Worm (Caenorhabditis elegans) whole organism, L1 larva: ENCODE results near the gene samp-1.

Source experiments
- C04F5.9 ChIP-seq: sonication (generic microtip); optimal IDR thresholded peaks from 2 replicates; lab custom pipeline; 2016; ENCODE audit warnings: missing genetic modification characterization, missing compliant biosample characterization
- C16A3.4 ChIP-seq: fragments of 150-350 bp; optimal IDR thresholded peaks from 2 replicates; lab custom pipeline; 2014; ENCODE audit warnings: missing biosample characterization, missing genetic modification characterization
- F16B12.6 ChIP-seq: fragments of 150-350 bp; optimal IDR thresholded peaks from 2 replicates; lab custom pipeline; 2014; ENCODE audit warnings: missing biosample characterization, missing genetic modification characterization
- aha-1 ChIP-seq: fragments of 150-350 bp; optimal IDR thresholded peaks from 2 replicates; lab custom pipeline; 2014; ENCODE audit warnings: missing biosample characterization, missing genetic modification characterization
- alr-1 ChIP-seq: fragments of 200-800 bp; sonication (Bioruptor generic); optimal IDR thresholded peaks from 2 replicates; lab custom pipeline; 2018; ENCODE audit warnings: borderline replicate concordance, mild to moderate bottlenecking, missing genetic modification characterization, missing compliant biosample characterization
- blmp-1 ChIP-seq: fragments of 150-350 bp; optimal IDR thresholded peaks from 2 replicates; lab custom pipeline; 2014; ENCODE audit warnings: missing biosample characterization, missing genetic modification characterization
- ceh-63 ChIP-seq: fragments of 200-800 bp; sonication (Bioruptor generic); optimal IDR thresholded peaks from 2 replicates; lab custom pipeline; 2018; ENCODE audit warnings: mild to moderate bottlenecking, missing genetic modification characterization, missing compliant biosample characterization
- ceh-8 ChIP-seq: fragments of 200-800 bp; sonication (Bioruptor generic); optimal IDR thresholded peaks from 2 replicates; lab custom pipeline; 2018; ENCODE audit warnings: mild to moderate bottlenecking, missing genetic modification characterization, moderate library complexity, missing compliant biosample characterization
- ceh-88 ChIP-seq: fragments of 200-800 bp; sonication (Bioruptor generic); IDR thresholded peaks from 2 replicates; pipeline ENCODE4 v1.3.6; 2022; ENCODE audit warnings: missing genetic modification characterization, missing compliant biosample characterization
- ceh-90 ChIP-seq: sonication (generic microtip); optimal IDR thresholded peaks from 2 replicates; lab custom pipeline; 2016; ENCODE audit warnings: missing genetic modification characterization, missing compliant biosample characterization
- ces-1 ChIP-seq: fragments of 150-350 bp; optimal IDR thresholded peaks from 2 replicates; lab custom pipeline; 2014; ENCODE audit warnings: missing biosample characterization, missing genetic modification reagents, missing genetic modification characterization
- dpl-1 ChIP-seq, 3 experiments: fragments of 150-350 bp in 2 of 3; sonication (generic microtip) in 1 of 3; optimal IDR thresholded peaks; 2 replicates each; lab custom pipeline; 2014 to 2017; ENCODE audit warnings: missing biosample characterization in 3 of 3, missing genetic modification characterization in 3 of 3, missing genetic modification reagents in 3 of 3
- dsc-1 ChIP-seq: sonication (generic microtip); optimal IDR thresholded peaks from 2 replicates; lab custom pipeline; 2016; ENCODE audit warnings: mild to moderate bottlenecking, missing genetic modification characterization, missing compliant biosample characterization
- efl-1 ChIP-seq, 4 experiments: fragments of 150-350 bp; optimal IDR thresholded peaks in 3 of 4; peaks in 1 of 4; 1 replicate in 1 of 4; 2 replicates in 3 of 4; lab custom pipeline; 2014; ENCODE audit warnings: missing biosample characterization in 2 of 4, missing genetic modification characterization in 2 of 4, missing genetic modification reagents in 2 of 4
- egl-13 ChIP-seq: sonication (generic microtip); optimal IDR thresholded peaks from 2 replicates; lab custom pipeline; 2016; ENCODE audit warnings: missing genotype, missing genetic modification reagents, missing genetic modification characterization, missing compliant biosample characterization
- egl-27 ChIP-seq, 2 experiments: fragments of 150-350 bp in 1 of 2; sonication (generic microtip); optimal IDR thresholded peaks; 3 replicates each; lab custom pipeline; 2017 to 2018; ENCODE audit warnings: missing biosample characterization in 2 of 2, missing genetic modification characterization in 2 of 2, missing genetic modification reagents in 2 of 2
- elt-3 ChIP-seq, 6 experiments: fragments of 150-350 bp in 1 of 6; sonication (generic microtip); optimal IDR thresholded peaks; 2 replicates each; lab custom pipeline; 2017 to 2018; ENCODE audit warnings: missing biosample characterization in 6 of 6, missing genetic modification characterization in 6 of 6, inconsistent platforms in 1 of 6
- fkh-10 ChIP-seq: sonication (generic microtip); optimal IDR thresholded peaks from 2 replicates; lab custom pipeline; 2017; ENCODE audit warnings: missing biosample characterization, missing genetic modification reagents, missing genetic modification characterization
- fkh-4 ChIP-seq: sonication (generic microtip); optimal IDR thresholded peaks from 2 replicates; lab custom pipeline; 2016; ENCODE audit warnings: missing compliant biosample characterization, missing genetic modification characterization, borderline replicate concordance
- fkh-8 ChIP-seq: sonication (generic microtip); optimal IDR thresholded peaks from 2 replicates; lab custom pipeline; 2016; ENCODE audit warnings: mild to moderate bottlenecking, missing genetic modification characterization, missing compliant biosample characterization
- hlh-4 ChIP-seq: sonication (generic microtip); optimal IDR thresholded peaks from 2 replicates; lab custom pipeline; 2016; ENCODE audit warnings: mild to moderate bottlenecking, missing genetic modification characterization, missing compliant biosample characterization
- irx-1 ChIP-seq: sonication (generic microtip); optimal IDR thresholded peaks from 2 replicates; lab custom pipeline; 2016; ENCODE audit warnings: missing genetic modification characterization, missing compliant biosample characterization
- jun-1 ChIP-seq: fragments of 150-350 bp; optimal IDR thresholded peaks from 2 replicates; lab custom pipeline; 2014; ENCODE audit warnings: missing biosample characterization, missing genetic modification reagents, missing genetic modification characterization
- lin-13 ChIP-seq: fragments of 150-350 bp; optimal IDR thresholded peaks from 2 replicates; lab custom pipeline; 2014; ENCODE audit warnings: missing biosample characterization, missing genetic modification reagents, missing genetic modification characterization
- lin-14 ChIP-seq: fragments of 200-800 bp; sonication (Bioruptor generic); optimal IDR thresholded peaks from 2 replicates; lab custom pipeline; 2018; ENCODE audit warnings: mild to moderate bottlenecking, missing genetic modification characterization, moderate library complexity, missing compliant biosample characterization
- lin-15B ChIP-seq: fragments of 150-350 bp; sonication (generic microtip); optimal IDR thresholded peaks from 3 replicates; lab custom pipeline; 2014; ENCODE audit warnings: missing biosample characterization, missing genetic modification characterization
- lin-35 ChIP-seq, 2 experiments: fragments of 150-350 bp; optimal IDR thresholded peaks; 2 replicates each; lab custom pipeline; 2014; ENCODE audit warnings: missing biosample characterization in 2 of 2, missing genetic modification characterization in 2 of 2, missing genetic modification reagents in 2 of 2
- lir-3 ChIP-seq: sonication (generic microtip); optimal IDR thresholded peaks from 2 replicates; lab custom pipeline; 2016; ENCODE audit warnings: mild to moderate bottlenecking, missing genetic modification characterization, moderate library complexity, missing compliant biosample characterization; ENCODE audit not compliant: poor library complexity
- lsy-2 ChIP-seq, 2 experiments: fragments of 150-350 bp; optimal IDR thresholded peaks; 2 replicates each; lab custom pipeline; 2014; ENCODE audit warnings: missing biosample characterization in 2 of 2, missing genetic modification characterization in 2 of 2
- mdl-1 ChIP-seq, 2 experiments: fragments of 150-350 bp; optimal IDR thresholded peaks; 2 replicates each; lab custom pipeline; 2014 to 2017; ENCODE audit warnings: missing biosample characterization in 2 of 2, missing genetic modification characterization in 2 of 2, inconsistent platforms in 1 of 2
- mef-2 ChIP-seq: fragments of 150-350 bp; optimal IDR thresholded peaks from 2 replicates; lab custom pipeline; 2014; ENCODE audit warnings: missing biosample characterization, missing genetic modification characterization
- mep-1 ChIP-seq: fragments of 150-350 bp; optimal IDR thresholded peaks from 2 replicates; lab custom pipeline; 2014; ENCODE audit warnings: missing biosample characterization, missing genetic modification characterization
- nhr-11 ChIP-seq: fragments of 150-350 bp; optimal IDR thresholded peaks from 2 replicates; lab custom pipeline; 2014; ENCODE audit warnings: missing biosample characterization, missing genetic modification characterization
- nhr-19 ChIP-seq: fragments of 200-800 bp; sonication (Bioruptor generic); conservative IDR thresholded peaks from 2 replicates; pipeline ENCODE4 v1.3.6; 2022; ENCODE audit warnings: missing genetic modification characterization, missing compliant biosample characterization
- nhr-20 ChIP-seq: sonication (generic microtip); optimal IDR thresholded peaks from 2 replicates; lab custom pipeline; 2016; ENCODE audit warnings: mild to moderate bottlenecking, missing genetic modification characterization, missing compliant biosample characterization
- nhr-47 ChIP-seq: sonication (generic microtip); optimal IDR thresholded peaks from 2 replicates; lab custom pipeline; 2016; ENCODE audit warnings: mild to moderate bottlenecking, missing genetic modification characterization, moderate library complexity, missing compliant biosample characterization
- nhr-76 ChIP-seq: sonication (generic microtip); optimal IDR thresholded peaks from 2 replicates; lab custom pipeline; 2017; ENCODE audit warnings: missing biosample characterization, missing genetic modification characterization
- nhr-77 ChIP-seq: fragments of 150-350 bp; optimal IDR thresholded peaks from 2 replicates; lab custom pipeline; 2014; ENCODE audit warnings: missing biosample characterization, missing genetic modification characterization
- nhr-84 ChIP-seq: sonication (generic microtip); optimal IDR thresholded peaks from 2 replicates; lab custom pipeline; 2017; ENCODE audit warnings: missing biosample characterization, missing genetic modification characterization
- nhr-90 ChIP-seq: sonication (generic microtip); optimal IDR thresholded peaks from 2 replicates; lab custom pipeline; 2016; ENCODE audit warnings: mild to moderate bottlenecking, missing genetic modification characterization, missing compliant biosample characterization; ENCODE audit not compliant: poor library complexity
- pag-3 ChIP-seq: sonication (generic microtip); optimal IDR thresholded peaks from 2 replicates; lab custom pipeline; 2017; ENCODE audit warnings: missing genetic modification characterization, mild to moderate bottlenecking, missing compliant biosample characterization, antibody characterized with exemption, borderline replicate concordance; ENCODE audit not compliant: insufficient read depth
- pax-3 ChIP-seq: fragments of 200-800 bp; sonication (Bioruptor generic); optimal IDR thresholded peaks from 2 replicates; lab custom pipeline; 2018; ENCODE audit warnings: mild to moderate bottlenecking, missing genetic modification characterization, moderate library complexity, missing compliant biosample characterization
- pqm-1 ChIP-seq: sonication (generic microtip); optimal IDR thresholded peaks from 3 replicates; lab custom pipeline; 2017; ENCODE audit warnings: missing biosample characterization, missing genetic modification characterization
- skn-1 ChIP-seq: fragments of 150-350 bp; optimal IDR thresholded peaks from 2 replicates; lab custom pipeline; 2014; ENCODE audit warnings: missing biosample characterization, missing genetic modification characterization
- snpc-4 ChIP-seq: fragments of 150-350 bp; optimal IDR thresholded peaks from 2 replicates; lab custom pipeline; 2014; ENCODE audit warnings: missing biosample characterization, missing genetic modification characterization
- snu-23 ChIP-seq: sonication (generic microtip); optimal IDR thresholded peaks from 2 replicates; lab custom pipeline; 2016; ENCODE audit warnings: missing genetic modification characterization, missing compliant biosample characterization
- sox-4 ChIP-seq: sonication (generic microtip); optimal IDR thresholded peaks from 2 replicates; lab custom pipeline; 2016; ENCODE audit warnings: missing genetic modification characterization, missing compliant biosample characterization
- swsn-7 ChIP-seq: sonication (generic microtip); optimal IDR thresholded peaks from 2 replicates; lab custom pipeline; 2016; ENCODE audit warnings: missing genetic modification characterization, missing compliant biosample characterization
- tbx-2 ChIP-seq: sonication (generic microtip); optimal IDR thresholded peaks from 2 replicates; lab custom pipeline; 2016; ENCODE audit warnings: missing genetic modification characterization, missing compliant biosample characterization
- unc-30 ChIP-seq: sonication (generic microtip); optimal IDR thresholded peaks from 2 replicates; lab custom pipeline; 2017; ENCODE audit warnings: missing biosample characterization, missing genetic modification characterization
- vab-15 ChIP-seq: sonication (generic microtip); optimal IDR thresholded peaks from 2 replicates; lab custom pipeline; 2017; ENCODE audit warnings: missing genotype, mild to moderate bottlenecking, missing genetic modification characterization, missing compliant biosample characterization
- ztf-4 ChIP-seq: fragments of 150-350 bp; optimal IDR thresholded peaks from 2 replicates; lab custom pipeline; 2014; ENCODE audit warnings: missing biosample characterization, missing genetic modification characterization

Gene samp-1

DNA sequence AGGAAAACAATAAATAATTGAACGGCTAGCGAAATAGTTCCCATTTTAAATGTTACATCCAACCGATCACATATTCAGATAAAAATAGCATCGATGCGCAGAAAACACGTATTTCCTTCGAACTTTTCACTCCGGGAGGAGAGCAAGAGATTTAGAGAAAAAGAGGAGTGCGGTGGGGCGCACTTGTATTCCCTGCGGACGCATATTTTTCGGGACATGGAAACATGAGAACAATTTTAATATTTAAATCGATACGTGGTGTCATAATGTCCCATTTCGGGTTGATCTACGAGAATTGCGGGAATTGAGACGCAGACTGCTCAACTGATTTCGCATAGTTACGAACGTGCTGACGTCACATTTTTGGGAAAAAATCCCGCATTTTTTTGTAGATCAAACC lies 9.3 kb upstream of the samp-1 start, which contains the start of gene C47G2.4 (continued):
- peak; percentile 43 for TF ChIP-seq dsc-1 (tag; lab: Kevin White, UChicago)
- no peak for TF ChIP-seq ztf-4 (tag; lab: Kevin White, UChicago)
- no peak for TF ChIP-seq nhr-77 (tag; lab: Kevin White, UChicago)
- peak; percentile 64 for TF ChIP-seq nhr-90
- peak; percentile 11 for TF ChIP-seq egl-13 (tag; lab: Kevin White, UChicago)
- peak; percentile 55 for TF ChIP-seq tbx-2 (tag; lab: Kevin White, UChicago)
- no peak for TF ChIP-seq ceh-88 (GFP tag; lab: Robert Waterston, UW)
- no peak for TF ChIP-seq hlh-4 (tag; lab: Kevin White, UChicago)
- peak; percentile 77 to 78 for TF ChIP-seq lsy-2 (tag; optimal IDR thresholded peaks at IDR 0.05; lab: Kevin White, UChicago)
- no peak for TF ChIP-seq nhr-76 (tag; lab: Kevin White, UChicago)
- peak; percentile 64 to 77 (median 71) for TF ChIP-seq dpl-1 (GFP tag; optimal IDR thresholded peaks at IDR 0.05; lab: Kevin White, UChicago)
- no peak for TF ChIP-seq lin-13
- TF ChIP-seq sox-4 (tag; lab: Kevin White, UChicago) = no peak
- TF ChIP-seq pax-3 (tag; lab: Kevin White, UChicago) = no peak
- TF ChIP-seq snpc-4 = peak; percentile 24
- TF ChIP-seq mep-1 (tag; lab: Kevin White, UChicago) = peak; percentile 58
- TF ChIP-seq jun-1 (tag; lab: Kevin White, UChicago) = peak; percentile 4
- no peak for TF ChIP-seq nhr-11 (tag; lab: Kevin White, UChicago)
- peak; percentile 79 for TF ChIP-seq snu-23 (GFP tag; lab: Kevin White, UChicago)
- TF ChIP-seq ceh-63 = no peak
- no peak for TF ChIP-seq fkh-10
- peak; percentile 32 for TF ChIP-seq C04F5.9 (tag; lab: Kevin White, UChicago)
- peak; percentile 49 for TF ChIP-seq fkh-8 (tag; lab: Kevin White, UChicago)
- peak; percentile 70 for TF ChIP-seq lir-3 (tag; lab: Kevin White, UChicago)
- peak; percentile 78 for TF ChIP-seq nhr-47 (tag; lab: Kevin White, UChicago)
- TF ChIP-seq ceh-8 (GFP tag; lab: Kevin White, UChicago) = no peak
- peak; percentile 83 for TF ChIP-seq lin-14 (GFP tag; lab: Kevin White, UChicago)
- no peak for TF ChIP-seq ceh-90 (tag; lab: Kevin White, UChicago)
- no peak for TF ChIP-seq nhr-84 (tag; lab: Kevin White, UChicago)
- TF ChIP-seq mef-2 (tag; lab: Kevin White, UChicago) = no peak
- no peak for TF ChIP-seq pqm-1
- TF ChIP-seq fkh-4 (tag; lab: Kevin White, UChicago) = no peak
- peak; percentile 74 for TF ChIP-seq nhr-20 (tag; lab: Kevin White, UChicago)
- TF ChIP-seq nhr-19 (GFP tag; lab: Robert Waterston, UW) = peak; percentile 60
- peak; percentile 65 for TF ChIP-seq F16B12.6 (tag; lab: Kevin White, UChicago)
- no peak for TF ChIP-seq alr-1 (tag; lab: Kevin White, UChicago)
- peak; percentile 64 for TF ChIP-seq swsn-7 (tag; lab: Kevin White, UChicago)
- TF ChIP-seq blmp-1 (tag; lab: Kevin White, UChicago) = peak; percentile 69
- no peak for TF ChIP-seq egl-27 (tag; optimal IDR thresholded peaks at IDR 0.05; lab: Kevin White, UChicago)
- peak; percentile 76 to 84 for TF ChIP-seq lin-35 (GFP tag; optimal IDR thresholded peaks at IDR 0.05; lab: Kevin White, UChicago)
- TF ChIP-seq mdl-1 (tag; optimal IDR thresholded peaks at IDR 0.05; lab: Kevin White, UChicago) = peak in 1 of 2 experiments; percentile 40
- TF ChIP-seq aha-1 (tag; lab: Kevin White, UChicago) = no peak
- peak; percentile 77 for TF ChIP-seq C16A3.4
- TF ChIP-seq efl-1 (optimal IDR thresholded peaks at IDR 0.05; lab: Kevin White, UChicago) = peak; percentile 79
- TF ChIP-seq efl-1 (GFP tag; optimal IDR thresholded peaks at IDR 0.05 in 1 of 2; lab: Kevin White, UChicago) = peak; percentile 76 to 97
- TF ChIP-seq ces-1 (GFP tag; lab: Kevin White, UChicago) = no peak
- TF ChIP-seq pag-3 (tag; lab: Kevin White, UChicago) = no peak
- TF ChIP-seq elt-3 (tag; optimal IDR thresholded peaks at IDR 0.05; lab: Kevin White, UChicago) = peak in 1 of 6 experiments; percentile 20
- no peak for TF ChIP-seq irx-1 (tag; lab: Kevin White, UChicago)
- TF ChIP-seq skn-1 (tag; lab: Kevin White, UChicago) = peak; percentile 50
- TF ChIP-seq vab-15 (tag; lab: Kevin White, UChicago) = no peak
- no peak for TF ChIP-seq unc-30 (tag; lab: Kevin White, UChicago)
- TF ChIP-seq lin-15B (tag; lab: Kevin White, UChicago) = peak; percentile 58
